Worm (Caenorhabditis elegans): ENCODE data around the gene sra-29.
A peak's percentile ranks its signal among the peaks of the same experiment; 100 is the strongest.

Gene sra-29

ce11 chrII:6544842-6545410 is 30.6 kb downstream of the sra-29 start, which contains the start of gene lron-15:
lron-15 (minus strand) TSS chrII:6544892.
- no peak for TF ChIP-seq attf-5 (GFP tag; optimal IDR thresholded peaks at IDR 0.05)
- TF ChIP-seq cebp-2 (GFP tag; IDR thresholded peaks at IDR 0.05) = no peak

ce11 chrII:6535957-6536424 is 39.6 kb downstream of the sra-29 start, which contains the start of gene utp-20:
utp-20 (plus strand) TSS chrII:6536374.
- TF ChIP-seq tbp1 (GFP tag; optimal IDR thresholded peaks at IDR 0.05) = no peak
- no peak for TF ChIP-seq chd-7 (tag; optimal IDR thresholded peaks at IDR 0.05)
- no peak for TF ChIP-seq akir-1 (GFP tag; optimal IDR thresholded peaks at IDR 0.05)
- no peak for TF ChIP-seq F57A8.1 (GFP tag; optimal IDR thresholded peaks at IDR 0.05)
- TF ChIP-seq dpl-1 (GFP tag; optimal IDR thresholded peaks at IDR 0.05) = peak; percentile 59
- no peak for TF ChIP-seq nhr-90 (tag; optimal IDR thresholded peaks at IDR 0.05)
- TF ChIP-seq snpc-3.4 (tag; optimal IDR thresholded peaks at IDR 0.05) = no peak
- TF ChIP-seq F37B4.10 (GFP tag; IDR thresholded peaks at IDR 0.05) = no peak
- TF ChIP-seq attf-3 (GFP tag; conservative IDR thresholded peaks at IDR 0.05) = no peak
- TF ChIP-seq snpc-1.3 (tag; optimal IDR thresholded peaks at IDR 0.05; ENCODE audit: insufficient read depth) = no peak
- no peak for TF ChIP-seq mes-4 (tag; optimal IDR thresholded peaks at IDR 0.05)
- no peak for TF ChIP-seq nhr-27 (tag; optimal IDR thresholded peaks at IDR 0.05)
- no peak for TF ChIP-seq ztf-18 (tag; optimal IDR thresholded peaks at IDR 0.05)
- peak; percentile 70 for TF ChIP-seq efl-1 (GFP tag; optimal IDR thresholded peaks at IDR 0.05)
- TF ChIP-seq ztf-6 (GFP tag; IDR thresholded peaks at IDR 0.05) = no peak
- peak in 1 of 3 experiments; percentile 79 for TF ChIP-seq lin-35 (GFP tag; optimal IDR thresholded peaks at IDR 0.05)
- no peak for TF ChIP-seq F10E7.11 (tag; optimal IDR thresholded peaks at IDR 0.05)
- TF ChIP-seq lin-54 (GFP tag; optimal IDR thresholded peaks at IDR 0.05) = peak; percentile 83
- no peak for TF ChIP-seq ceh-100 (GFP tag; IDR thresholded peaks at IDR 0.05)
- TF ChIP-seq zim-3 (tag; optimal IDR thresholded peaks at IDR 0.05) = no peak
- TF ChIP-seq dox-1 (GFP tag; IDR thresholded peaks at IDR 0.05) = no peak
- TF ChIP-seq tbx-9 (tag; optimal IDR thresholded peaks at IDR 0.05; ENCODE audit: borderline replicate concordance) = no peak
- TF ChIP-seq bed-1 (GFP tag; IDR thresholded peaks at IDR 0.05) = no peak
- no peak for TF ChIP-seq ama-1 (optimal IDR thresholded peaks at IDR 0.05)
- TF ChIP-seq ama-1 (GFP tag; optimal IDR thresholded peaks at IDR 0.05) = no peak
- no peak for TF ChIP-seq F33H1.4 (GFP tag; IDR thresholded peaks at IDR 0.05)
- no peak for TF ChIP-seq lin-40 (tag; optimal IDR thresholded peaks at IDR 0.05)
- TF ChIP-seq rec-8 (tag; optimal IDR thresholded peaks at IDR 0.05) = no peak
- TF ChIP-seq egl-18 (GFP tag; IDR thresholded peaks at IDR 0.05) = no peak
- TF ChIP-seq lsl-1 (GFP tag; optimal IDR thresholded peaks at IDR 0.05) = peak; percentile 28
- TF ChIP-seq mcd-1 (GFP tag; IDR thresholded peaks at IDR 0.05) = peak; percentile 93
- TF ChIP-seq sptf-2 (GFP tag; optimal IDR thresholded peaks at IDR 0.05) = no peak
- TF ChIP-seq F23B12.7 (tag; optimal IDR thresholded peaks at IDR 0.05; ENCODE audit: insufficient read depth) = peak; percentile 95
- no peak for TF ChIP-seq B0019.2 (GFP tag; conservative IDR thresholded peaks at IDR 0.05)
- no peak for TF ChIP-seq hsf-1 (GFP tag; IDR thresholded peaks at IDR 0.05)

ce11 chrII:6531940-6532339 is 43.6 kb downstream of the sra-29 start, which contains the start of gene abcx-1:
abcx-1 (plus strand) TSS chrII:6532163.
- TF ChIP-seq attf-6 (GFP tag; IDR thresholded peaks at IDR 0.05) (no peak), athp-1 (tag; optimal IDR thresholded peaks at IDR 0.05) (no peak), ceh-40 (GFP tag; IDR thresholded peaks at IDR 0.05) (no peak), lag-1 (GFP tag; IDR thresholded peaks at IDR 0.05) (no peak), ztf-26 (tag; optimal IDR thresholded peaks at IDR 0.05) (no peak)
